Worm (Caenorhabditis elegans): Measurements from ENCODE around the gene ZK262.2.

The ZK262.2 gene

DNA sequence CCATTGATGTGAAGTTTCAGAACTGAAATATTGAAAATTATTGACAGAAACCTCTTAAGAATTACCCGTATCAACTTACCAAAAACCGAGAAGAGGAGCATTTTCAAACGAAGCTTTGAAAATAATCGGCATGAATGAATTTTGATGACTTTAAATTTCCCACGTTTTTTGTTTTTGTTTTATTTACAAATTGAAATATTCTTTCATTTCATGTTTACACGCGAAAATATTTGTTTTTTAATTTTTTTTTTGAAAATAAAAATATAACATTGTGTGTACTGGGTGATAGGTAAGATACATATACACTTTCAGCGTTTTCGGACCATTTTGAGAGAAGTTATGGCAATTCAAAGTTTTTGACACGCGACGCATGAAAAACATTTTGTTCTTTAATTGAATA lies 17.1 kb downstream of the ZK262.2 start, which contains the start of gene Y51A2B.9:
Y51A2B.9 (minus strand) TSS at position 101 of the 400 bp plus-strand sequence.
- TF ChIP-seq fos-1 (tag; optimal IDR thresholded peaks at IDR 0.05) (no peak), elt-1 (tag; optimal IDR thresholded peaks at IDR 0.05) (no peak), nhr-28 (tag; optimal IDR thresholded peaks at IDR 0.05) (no peak), ztf-4 (tag; optimal IDR thresholded peaks at IDR 0.05) (no peak), lsy-12 (tag; optimal IDR thresholded peaks at IDR 0.05) (no peak), lin-15B (tag; optimal IDR thresholded peaks at IDR 0.05) (no peak), elt-2 (tag; optimal IDR thresholded peaks at IDR 0.05) (no peak), pha-4 (tag; optimal IDR thresholded peaks at IDR 0.05) (no peak), aly-2 (tag; optimal IDR thresholded peaks at IDR 0.05) (no peak), ceh-16 (tag; optimal IDR thresholded peaks at IDR 0.05) (no peak), elt-3 (tag; optimal IDR thresholded peaks at IDR 0.05) (no peak)

DNA sequence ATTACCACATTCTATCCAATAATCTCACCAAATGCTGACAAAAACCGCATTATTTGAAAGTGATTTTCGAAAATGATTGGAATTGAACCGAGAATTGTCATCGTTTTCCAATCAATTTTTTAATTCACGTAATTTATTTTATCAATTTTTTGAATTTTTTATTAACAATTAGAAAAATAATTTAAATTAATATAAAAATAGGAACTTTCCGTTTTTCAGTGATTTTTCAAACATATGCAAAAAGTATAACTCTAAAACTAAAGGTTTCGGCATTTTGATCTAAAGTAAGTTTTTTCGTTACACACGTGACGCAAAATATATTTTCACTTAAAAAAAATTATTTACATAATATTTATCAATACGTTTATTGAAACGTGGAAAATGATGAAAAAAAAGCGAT lies 18.6 kb downstream of the ZK262.2 start, which contains the start of gene Y51A2B.6:
Y51A2B.6 (minus strand) TSS at position 101 of the 400 bp plus-strand sequence.
- TF ChIP-seq pqm-1 (tag; optimal IDR thresholded peaks at IDR 0.05) (no peak), nhr-77 (tag; optimal IDR thresholded peaks at IDR 0.05) (no peak), zag-1 (tag; optimal IDR thresholded peaks at IDR 0.05) (no peak)

DNA sequence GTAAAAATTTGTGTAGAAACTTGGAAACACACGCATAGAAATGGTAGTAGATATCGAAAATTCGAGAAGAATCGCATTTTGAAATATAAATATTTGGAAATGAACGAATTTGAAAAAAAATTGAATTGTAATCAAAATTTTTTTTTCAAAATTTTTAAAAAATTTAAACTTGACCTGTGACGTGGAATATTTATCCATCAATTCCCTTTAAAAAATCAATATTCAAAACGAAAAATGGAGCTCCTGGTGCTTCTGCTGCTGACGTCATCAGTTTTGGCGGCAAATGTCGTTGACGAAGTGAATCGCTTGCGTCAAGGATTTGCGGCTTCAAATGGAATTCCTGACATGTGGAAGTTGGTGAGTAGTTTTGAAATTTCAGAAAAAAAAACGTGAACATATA lies 23.7 kb downstream of the ZK262.2 start, which contains the start of the genes Y51A2B.4 and Y51A2B.5:
Y51A2B.4 (minus strand) TSS at position 101 of the 400 bp plus-strand sequence.
Y51A2B.5 (plus strand) TSS at position 232 of the 400 bp plus-strand sequence.
- TF ChIP-seq nhr-23 (tag; optimal IDR thresholded peaks at IDR 0.05) (no peak), unc-62 (GFP tag; optimal IDR thresholded peaks at IDR 0.05) (no peak), nhr-25 (tag; optimal IDR thresholded peaks at IDR 0.05) (no peak), egl-5 (tag; optimal IDR thresholded peaks at IDR 0.05) (no peak)

DNA sequence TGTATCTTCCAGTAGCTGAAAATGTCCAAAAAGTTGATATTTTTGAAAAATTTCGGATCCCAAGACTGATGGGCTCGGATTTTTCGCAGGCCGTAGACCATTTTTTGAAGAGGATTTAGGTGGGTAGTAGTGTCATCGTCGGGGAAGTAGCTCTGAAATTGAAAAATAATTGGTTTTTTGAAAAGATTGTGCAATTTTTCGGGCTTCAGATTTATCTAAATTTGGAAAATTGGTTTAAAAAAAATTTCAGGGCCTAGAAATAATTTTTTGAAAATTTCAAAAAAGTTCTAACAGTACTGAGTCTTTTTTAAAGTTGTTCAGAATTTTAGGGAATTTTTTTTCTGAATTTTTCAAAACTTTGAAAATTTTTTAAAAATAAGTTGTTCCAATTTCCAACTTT lies 30.2 kb downstream of the ZK262.2 start, which contains the start of gene nhr-288:
nhr-288 (minus strand) TSS at position 101 of the 400 bp plus-strand sequence.
- TF ChIP-seq ceh-9 (tag; optimal IDR thresholded peaks at IDR 0.05): no peak
- no peak for TF ChIP-seq ztf-11 (tag; optimal IDR thresholded peaks at IDR 0.05)
- no peak for TF ChIP-seq elt-2 (tag; optimal IDR thresholded peaks at IDR 0.05)
- no peak for TF ChIP-seq tbx-2 (tag; optimal IDR thresholded peaks at IDR 0.05)

DNA sequence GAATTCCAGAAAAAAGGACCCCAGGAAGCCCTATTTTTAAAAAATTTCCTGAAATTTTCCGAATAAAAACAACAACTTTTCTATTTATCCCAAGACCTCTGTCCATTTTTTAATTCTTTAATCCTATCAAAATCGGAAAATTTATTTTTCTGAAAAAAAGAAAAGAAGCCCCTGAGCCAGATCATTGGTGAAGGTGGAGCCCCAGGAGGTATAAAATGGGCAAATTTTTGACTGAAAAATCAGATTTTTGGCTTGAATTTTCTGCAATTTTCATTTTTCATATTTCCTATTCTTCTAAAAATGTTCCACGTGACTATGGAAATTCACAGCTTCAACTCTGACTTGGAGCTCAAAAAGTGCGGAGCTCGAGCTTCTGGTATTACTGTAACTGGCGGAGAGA lies 34.0 kb downstream of the ZK262.2 start, which contains the start of gene Y51A2B.8:
Y51A2B.8 (plus strand) TSS at position 301 of the 400 bp plus-strand sequence.
- TF ChIP-seq nhr-77 (tag; optimal IDR thresholded peaks at IDR 0.05): no peak
- TF ChIP-seq lin-39 (tag; optimal IDR thresholded peaks at IDR 0.05): no peak
- TF ChIP-seq eor-1 (tag; optimal IDR thresholded peaks at IDR 0.05): no peak
- no peak for TF ChIP-seq fkh-2 (tag; optimal IDR thresholded peaks at IDR 0.05)
- no peak for TF ChIP-seq mdl-1 (tag; optimal IDR thresholded peaks at IDR 0.05)

DNA sequence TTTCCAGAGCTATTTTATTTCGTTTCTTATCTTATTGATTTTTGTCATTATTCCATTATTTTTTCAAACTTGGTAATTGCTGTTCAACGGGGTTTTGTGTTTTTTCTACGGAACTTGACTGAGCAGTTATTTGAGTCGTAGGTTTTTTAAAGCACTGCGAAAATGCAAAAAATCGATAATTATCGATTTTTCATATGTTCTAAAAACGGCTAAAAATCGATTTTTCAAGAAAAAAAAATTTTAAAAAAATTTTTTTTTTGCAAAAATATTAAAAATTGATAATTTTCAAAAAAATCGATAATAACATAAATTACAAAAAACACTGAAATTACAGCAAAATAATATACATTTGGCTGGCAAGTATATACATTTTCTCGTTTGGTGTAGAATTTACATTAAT lies 37.2 kb downstream of the ZK262.2 start:
- no peak for TF ChIP-seq tbx-2 (tag; optimal IDR thresholded peaks at IDR 0.05)
- no peak for TF ChIP-seq unc-39 (tag; optimal IDR thresholded peaks at IDR 0.05)
- peak; percentile 84 for TF ChIP-seq ceh-28 (tag; optimal IDR thresholded peaks at IDR 0.05)
- no peak for TF ChIP-seq nhr-25 (tag; optimal IDR thresholded peaks at IDR 0.05)
- TF ChIP-seq lin-15B (tag; optimal IDR thresholded peaks at IDR 0.05): no peak
- TF ChIP-seq fkh-2 (tag; optimal IDR thresholded peaks at IDR 0.05): no peak
- no peak for TF ChIP-seq nhr-23 (tag; optimal IDR thresholded peaks at IDR 0.05)

DNA sequence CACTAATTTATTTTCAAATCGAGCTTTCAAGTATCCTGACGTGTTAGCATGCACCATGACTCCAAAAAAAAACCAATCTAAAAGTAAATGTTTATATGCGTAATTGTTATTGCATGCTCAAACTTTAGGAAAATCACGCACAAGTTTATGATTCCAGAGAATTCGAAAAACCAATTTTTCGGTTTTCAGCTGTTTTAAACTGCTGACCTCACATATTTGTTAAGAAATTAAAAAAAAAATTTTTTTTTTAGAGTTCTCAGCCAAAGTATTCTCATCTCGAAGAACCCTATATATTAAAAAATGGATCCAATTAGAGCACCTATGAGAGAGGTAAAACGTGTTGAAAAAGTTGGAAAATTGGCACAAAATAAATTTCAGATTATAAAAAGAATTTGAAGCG lies 38.6 kb downstream of the ZK262.2 start, which contains the start of gene Y51A2B.2:
Y51A2B.2 (plus strand) TSS at position 301 of the 400 bp plus-strand sequence.
- TF ChIP-seq nhr-12 (tag; optimal IDR thresholded peaks at IDR 0.05): no peak
- no peak for TF ChIP-seq ceh-28 (tag; optimal IDR thresholded peaks at IDR 0.05)
- no peak for TF ChIP-seq zag-1 (tag; optimal IDR thresholded peaks at IDR 0.05)
- no peak for TF ChIP-seq nhr-76 (tag; optimal IDR thresholded peaks at IDR 0.05)
- TF ChIP-seq nhr-11 (tag; optimal IDR thresholded peaks at IDR 0.05): no peak
- no peak for TF ChIP-seq egl-27 (tag; optimal IDR thresholded peaks at IDR 0.05)
- no peak for TF ChIP-seq nhr-28 (tag; optimal IDR thresholded peaks at IDR 0.05)
- no peak for TF ChIP-seq fkh-10 (GFP tag; optimal IDR thresholded peaks at IDR 0.05)
- no peak for TF ChIP-seq aly-2 (tag; optimal IDR thresholded peaks at IDR 0.05)
- no peak for TF ChIP-seq lin-15B (tag; optimal IDR thresholded peaks at IDR 0.05)
- no peak for TF ChIP-seq lin-39 (tag; optimal IDR thresholded peaks at IDR 0.05)
